Fruit fly (Drosophila melanogaster) whole organism, pupa: ENCODE results near the gene CAH9.
A peak's percentile ranks its signal among the peaks of the same experiment; 100 is the strongest.

Source experiments
- CG13204 ChIP-seq: fragments of 200-800 bp; sonication (Bioruptor generic); optimal IDR thresholded peaks from 2 replicates; lab custom pipeline; 2018; ENCODE audit warnings: missing biosample characterization, mild to moderate bottlenecking, missing genetic modification characterization, moderate library complexity
- CG17806 ChIP-seq: fragments of 200-800 bp; sonication (Bioruptor generic); optimal IDR thresholded peaks from 2 replicates; lab custom pipeline; 2018; ENCODE audit warnings: missing biosample characterization, mild to moderate bottlenecking, missing genetic modification characterization, moderate library complexity
- CG8301 ChIP-seq: fragments of 200-800 bp; sonication (Bioruptor generic); optimal IDR thresholded peaks from 2 replicates; lab custom pipeline; 2018; ENCODE audit warnings: missing biosample characterization, mild to moderate bottlenecking, missing genetic modification characterization
- D1 ChIP-seq: fragments of 200-800 bp; sonication (Bioruptor generic); optimal IDR thresholded peaks from 2 replicates; lab custom pipeline; 2018; ENCODE audit warnings: missing biosample characterization, mild to moderate bottlenecking, missing genetic modification characterization, moderate library complexity
- Ets98B ChIP-seq: fragments of 200-800 bp; sonication (Bioruptor generic); IDR thresholded peaks from 2 replicates; pipeline ENCODE4 v1.3.6; 2022; ENCODE audit warnings: missing biosample characterization, missing genetic modification characterization
- Pif1A ChIP-seq: fragments of 200-800 bp; sonication (Bioruptor generic); optimal IDR thresholded peaks from 3 replicates; lab custom pipeline; 2016; ENCODE audit warnings: missing biosample characterization, missing genetic modification characterization
- Snoo ChIP-seq: fragments of 200-800 bp; sonication (Bioruptor generic); optimal IDR thresholded peaks from 3 replicates; lab custom pipeline; 2017; ENCODE audit warnings: missing biosample characterization, mild to moderate bottlenecking, missing genetic modification characterization, inconsistent platforms
- fd96Ca ChIP-seq: fragments of 200-800 bp; sonication (Bioruptor generic); IDR thresholded peaks from 3 replicates; pipeline ENCODE4 v1.3.6; 2022; ENCODE audit warnings: missing biosample characterization, missing genetic modification characterization

- TF ChIP-seq CG8301 (no peak), Snoo (peak; percentile 58), CG13204 (no peak), Pif1A (GFP tag; lab: Kevin White, UChicago) (peak; percentile 66), D1 (tag; lab: Kevin White, UChicago) (no peak), Ets98B (GFP tag; lab: Robert Waterston, UW) (0 out of 2 replicates have a peak, but pooled peaks have one; percentile 9), fd96Ca (GFP tag; lab: Robert Waterston, UW) (peak; percentile 46; the same call in 1 of the 3 replicates), CG17806 (peak; percentile 4)
Observed at dm6 chr3R:27139963-27140362, 34.0 kb upstream of the CAH9 start.
